Fruit fly (Drosophila melanogaster): ENCODE data around the gene CG34012.

The CG34012 gene

dm6 chr3L:11074043-11074853 lies 35.1 kb downstream of the CG34012 start, which contains the start of the genes Pfdn2 and Noc1 (continued):
- TF ChIP-seq crol (GFP tag; IDR thresholded peaks at IDR 0.05) (no peak), Lim3 (GFP tag; IDR thresholded peaks at IDR 0.05) (no peak), sna (GFP tag; IDR thresholded peaks at IDR 0.05; ENCODE audit: partially characterized antibody) (no peak), slou (GFP tag; optimal IDR thresholded peaks at IDR 0.05) (no peak), grau (tag; optimal IDR thresholded peaks at IDR 0.05) (peak; percentile 71), nmo (GFP tag; optimal IDR thresholded peaks at IDR 0.05) (peak; percentile 81), Dp (GFP tag; optimal IDR thresholded peaks at IDR 0.05) (peak; percentile 7), wek (GFP tag; optimal IDR thresholded peaks at IDR 0.05) (no peak), salm (tag; optimal IDR thresholded peaks at IDR 0.05) (peak; percentile 12), Fer1 (GFP tag; optimal IDR thresholded peaks at IDR 0.05) (no peak), gro (GFP tag; optimal IDR thresholded peaks at IDR 0.05) (no peak), CG14710 (tag; optimal IDR thresholded peaks at IDR 0.05) (peak; percentile 73), CG1647 (GFP tag; optimal IDR thresholded peaks at IDR 0.05) (no peak), tio (GFP tag; optimal IDR thresholded peaks at IDR 0.05) (no peak), Aef1 (GFP tag; IDR thresholded peaks at IDR 0.05) (peak; percentile 55; the same call in 1 of the 3 replicates), dysf (GFP tag; IDR thresholded peaks at IDR 0.05) (peak; percentile 60; the same call in 2 of the 3 replicates), en (GFP tag; optimal IDR thresholded peaks at IDR 0.05) (no peak), wor (GFP tag; IDR thresholded peaks at IDR 0.05) (no peak), Hey (tag; optimal IDR thresholded peaks at IDR 0.05) (no peak), CG10462 (GFP tag; optimal IDR thresholded peaks at IDR 0.05) (peak; percentile 31), CG10565 (GFP tag; optimal IDR thresholded peaks at IDR 0.05) (no peak), ATbp (GFP tag; optimal IDR thresholded peaks at IDR 0.05) (no peak), CG7271 (tag; optimal IDR thresholded peaks at IDR 0.05) (no peak), tx (GFP tag; optimal IDR thresholded peaks at IDR 0.05) (no peak), ci (GFP tag; IDR thresholded peaks at IDR 0.05) (no peak), CG5180 (GFP tag; optimal IDR thresholded peaks at IDR 0.05) (no peak), insv (GFP tag; optimal IDR thresholded peaks at IDR 0.05) (no peak), hbn (GFP tag; IDR thresholded peaks at IDR 0.05; ENCODE audit: partially characterized antibody) (0 out of 2 replicates have a peak, but pooled peaks have one; percentile 30), peb (GFP tag; IDR thresholded peaks at IDR 0.05) (no peak), pho (GFP tag; optimal IDR thresholded peaks at IDR 0.05) (no peak), nau (GFP tag; optimal IDR thresholded peaks at IDR 0.05) (no peak), NC2α (GFP tag; optimal IDR thresholded peaks at IDR 0.05) (no peak), Side (GFP tag; optimal IDR thresholded peaks at IDR 0.05) (no peak), tap (tag; optimal IDR thresholded peaks at IDR 0.05) (no peak), CG13424 (tag; optimal IDR thresholded peaks at IDR 0.05) (peak; percentile 73), corto (GFP tag; optimal IDR thresholded peaks at IDR 0.05) (no peak), bigmax (GFP tag; optimal IDR thresholded peaks at IDR 0.05) (no peak), H2.0 (GFP tag; IDR thresholded peaks at IDR 0.05) (no peak), CG6683 (GFP tag; optimal IDR thresholded peaks at IDR 0.05) (peak; percentile 5), hkb (optimal IDR thresholded peaks at IDR 0.05) (no peak), hkb (GFP tag; IDR thresholded peaks at IDR 0.05) (no peak; the same call in 1 of the 2 replicates), CG14860 (GFP tag; IDR thresholded peaks at IDR 0.05; ENCODE audit: partially characterized antibody) (no peak), pan (optimal IDR thresholded peaks at IDR 0.05) (no peak), pan (GFP tag; optimal IDR thresholded peaks at IDR 0.05 in 1 of 2, IDR thresholded peaks at IDR 0.05 in 1 of 2) (peak in 1 of 2 experiments; percentile 61), unpg (GFP tag; optimal IDR thresholded peaks at IDR 0.05) (no peak), CG11723 (GFP tag; optimal IDR thresholded peaks at IDR 0.05) (no peak), CG8924 (tag; optimal IDR thresholded peaks at IDR 0.05) (peak; percentile 50), Mad (GFP tag; optimal IDR thresholded peaks at IDR 0.05) (no peak), CG2875 (GFP tag; optimal IDR thresholded peaks at IDR 0.05) (no peak), B-H1 (GFP tag; IDR thresholded peaks at IDR 0.05) (no peak)
